Fruit fly (Drosophila melanogaster): ENCODE data around the gene CG8620.

Gene CG8620

DNA sequence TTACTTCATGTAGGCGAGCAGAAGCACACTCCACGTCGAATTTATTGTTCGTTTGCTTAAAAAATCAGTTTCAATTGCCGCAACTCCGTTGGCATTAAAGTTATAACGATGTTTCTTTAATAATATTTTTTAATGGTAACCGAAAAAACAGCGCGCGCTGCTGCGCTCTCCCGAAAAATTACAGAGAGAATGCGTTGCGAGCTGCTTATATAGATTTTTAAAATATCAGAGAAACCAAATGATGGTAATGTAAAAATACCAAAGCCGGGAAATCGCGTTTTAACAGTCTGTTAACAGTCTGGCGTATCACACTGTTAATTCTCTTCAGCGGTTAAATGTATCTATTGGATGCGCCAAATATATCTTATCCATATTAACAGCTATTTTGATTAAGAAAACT lies 1.0 kb upstream of the CG8620 start, which contains the start of gene corn (continued):
- TF ChIP-seq chinmo (GFP tag; IDR thresholded peaks at IDR 0.05; ENCODE audit: partially characterized antibody) (0 out of 4 replicates have a peak, but pooled peaks have one; percentile 69), ato (GFP tag; IDR thresholded peaks at IDR 0.05; ENCODE audit: partially characterized antibody) (peak; percentile 20; the same call in 1 of the 2 replicates), Nf-YB (GFP tag; optimal IDR thresholded peaks at IDR 0.05) (no peak), CG3847 (GFP tag; IDR thresholded peaks at IDR 0.05) (no peak), TFAM (GFP tag; optimal IDR thresholded peaks at IDR 0.05) (no peak), lilli (GFP tag; optimal IDR thresholded peaks at IDR 0.05) (no peak), CG17186 (GFP tag; optimal IDR thresholded peaks at IDR 0.05) (no peak), chm (GFP tag; IDR thresholded peaks at IDR 0.05) (peak; percentile 62), Jarid2 (GFP tag; optimal IDR thresholded peaks at IDR 0.05) (peak; percentile 87), Bgb (GFP tag; IDR thresholded peaks at IDR 0.05; ENCODE audit: partially characterized antibody) (peak; percentile 37; the same call in 1 of the 2 replicates), CG6813 (GFP tag; optimal IDR thresholded peaks at IDR 0.05) (no peak), B-H2 (GFP tag; optimal IDR thresholded peaks at IDR 0.05) (peak; percentile 0), YL-1 (GFP tag; optimal IDR thresholded peaks at IDR 0.05) (peak; percentile 14), CG12299 (tag; optimal IDR thresholded peaks at IDR 0.05) (peak; percentile 22), Deaf1 (tag; optimal IDR thresholded peaks at IDR 0.05) (peak; percentile 12), Meics (GFP tag; optimal IDR thresholded peaks at IDR 0.05) (peak; percentile 23), pros (GFP tag; optimal IDR thresholded peaks at IDR 0.05) (no peak), gfzf (GFP tag; optimal IDR thresholded peaks at IDR 0.05) (peak; percentile 71), CG17568 (GFP tag; optimal IDR thresholded peaks at IDR 0.05) (no peak), ci (GFP tag; IDR thresholded peaks at IDR 0.05) (peak; percentile 13; the same call in 1 of the 3 replicates), CG7928 (GFP tag; optimal IDR thresholded peaks at IDR 0.05) (no peak), CG17829 (tag; optimal IDR thresholded peaks at IDR 0.05) (peak; percentile 15), ara (GFP tag; IDR thresholded peaks at IDR 0.05) (no peak), Scr (GFP tag; IDR thresholded peaks at IDR 0.05; ENCODE audit: partially characterized antibody) (0 out of 2 replicates have a peak, but pooled peaks have one; percentile 8), klu (GFP tag; IDR thresholded peaks at IDR 0.05) (no peak), CG8359 (GFP tag; optimal IDR thresholded peaks at IDR 0.05; ENCODE audit: borderline replicate concordance) (no peak), fru (optimal IDR thresholded peaks at IDR 0.05) (no peak), salm (tag; optimal IDR thresholded peaks at IDR 0.05) (no peak), phol (tag; optimal IDR thresholded peaks at IDR 0.05) (no peak), CG1647 (GFP tag; optimal IDR thresholded peaks at IDR 0.05) (no peak), kni (GFP tag; optimal IDR thresholded peaks at IDR 0.05) (no peak), Fer2 (tag; optimal IDR thresholded peaks at IDR 0.05) (no peak), schlank (tag; optimal IDR thresholded peaks at IDR 0.05) (no peak), CG11093 (GFP tag; IDR thresholded peaks at IDR 0.05) (no peak), Hr51 (GFP tag; optimal IDR thresholded peaks at IDR 0.05) (no peak), pzg (GFP tag; optimal IDR thresholded peaks at IDR 0.05) (peak; percentile 38), BEAF-32 (GFP tag; optimal IDR thresholded peaks at IDR 0.05) (peak; percentile 5), CG6791 (GFP tag; IDR thresholded peaks at IDR 0.05; ENCODE audit: partially characterized antibody) (peak; percentile 36; the same call in 2 of the 3 replicates), row (GFP tag; IDR thresholded peaks at IDR 0.05) (peak; percentile 20; the same call in 1 of the 3 replicates), ewg (GFP tag; optimal IDR thresholded peaks at IDR 0.05) (peak; percentile 4), E2f2 (GFP tag; IDR thresholded peaks at IDR 0.05) (peak; percentile 47; the same call in 1 of the 2 replicates), CG6254 (GFP tag; optimal IDR thresholded peaks at IDR 0.05) (no peak), CG8388 (GFP tag; optimal IDR thresholded peaks at IDR 0.05) (no peak), bbx (GFP tag; IDR thresholded peaks at IDR 0.05; ENCODE audit: partially characterized antibody) (peak; percentile 40; the same call in 1 of the 2 replicates), grau (tag; optimal IDR thresholded peaks at IDR 0.05) (peak; percentile 2), MESR4 (GFP tag; optimal IDR thresholded peaks at IDR 0.05) (peak; percentile 7), ftz-f1 (GFP tag; optimal IDR thresholded peaks at IDR 0.05) (no peak), CG34422 (GFP tag; IDR thresholded peaks at IDR 0.05) (peak; percentile 25; the same call in 1 of the 3 replicates), CG13775 (GFP tag; optimal IDR thresholded peaks at IDR 0.05) (no peak)
